Fruit fly (Drosophila melanogaster) whole organism, embryonic: ENCODE data around the gene CG2865.

Experiments
- Atf-2 ChIP-seq: fragments of 200-800 bp; sonication (Bioruptor generic); optimal IDR thresholded peaks from 2 replicates; lab custom pipeline; 2016; ENCODE audit warnings: missing biosample characterization, missing genetic modification characterization
- BEAF-32 ChIP-seq: fragments of 200-800 bp; sonication (Bioruptor generic); optimal IDR thresholded peaks from 3 replicates; lab custom pipeline; 2017; ENCODE audit warnings: missing biosample characterization, missing genetic modification characterization, mild to moderate bottlenecking, moderate library complexity, missing genetic modification reagents
- Blimp-1 ChIP-seq: fragments of 200-800 bp; sonication (Bioruptor generic); optimal IDR thresholded peaks from 3 replicates; lab custom pipeline; 2018; ENCODE audit warnings: missing biosample characterization, missing genetic modification characterization, mild to moderate bottlenecking, moderate library complexity, missing genetic modification reagents
- Bteb2 ChIP-seq: fragments of 200-800 bp; sonication (Bioruptor generic); optimal IDR thresholded peaks from 2 replicates; lab custom pipeline; 2016; ENCODE audit warnings: missing biosample characterization, missing genetic modification characterization
- CG11085 ChIP-seq: fragments of 200-800 bp; sonication (Bioruptor generic); IDR thresholded peaks from 2 replicates; pipeline ENCODE4 v1.3.6; 2022; ENCODE audit warnings: missing biosample characterization, missing genetic modification characterization
- CG13123 ChIP-seq: fragments of 200-800 bp; sonication (Bioruptor generic); optimal IDR thresholded peaks from 2 replicates; lab custom pipeline; 2016; ENCODE audit warnings: missing biosample characterization, missing genetic modification characterization
- CG14710 ChIP-seq: fragments of 200-800 bp; sonication (Bioruptor generic); optimal IDR thresholded peaks from 3 replicates; lab custom pipeline; 2019; ENCODE audit warnings: missing biosample characterization, mild to moderate bottlenecking, missing genetic modification characterization, moderate library complexity
- CG14860 ChIP-seq: fragments of 200-800 bp; sonication (Bioruptor generic); IDR thresholded peaks from 3 replicates; pipeline ENCODE4 v1.3.6; 2022; ENCODE audit warnings: missing biosample characterization, missing genetic modification characterization; ENCODE audit not compliant: partially characterized antibody
- CG17802 ChIP-seq: fragments of 200-800 bp; sonication (Bioruptor generic); optimal IDR thresholded peaks from 2 replicates; lab custom pipeline; 2018; ENCODE audit warnings: missing biosample characterization, mild to moderate bottlenecking, missing genetic modification characterization, moderate library complexity
- CG2199 ChIP-seq: fragments of 200-800 bp; sonication (Bioruptor generic); IDR thresholded peaks from 3 replicates; pipeline ENCODE4 v1.3.6; 2022; ENCODE audit warnings: missing biosample characterization, missing genetic modification characterization
- CG30403 ChIP-seq: fragments of 200-800 bp; sonication (Bioruptor generic); optimal IDR thresholded peaks from 3 replicates; lab custom pipeline; 2016; ENCODE audit warnings: missing biosample characterization, missing genetic modification characterization
- CG3065 ChIP-seq: fragments of 200-800 bp; sonication (Bioruptor generic); optimal IDR thresholded peaks from 2 replicates; lab custom pipeline; 2016; ENCODE audit warnings: missing biosample characterization, missing genetic modification characterization
- CG3281 ChIP-seq: fragments of 200-800 bp; sonication (Bioruptor generic); optimal IDR thresholded peaks from 3 replicates; lab custom pipeline; 2017; ENCODE audit warnings: missing biosample characterization, mild to moderate bottlenecking, missing genetic modification characterization
- CG33213 ChIP-seq: fragments of 200-800 bp; sonication (Bioruptor generic); optimal IDR thresholded peaks from 3 replicates; lab custom pipeline; 2016; ENCODE audit warnings: missing biosample characterization, missing genetic modification characterization
- CG34224 ChIP-seq: fragments of 200-800 bp; sonication (Bioruptor generic); IDR thresholded peaks from 3 replicates; pipeline ENCODE4 v1.3.6; 2022; ENCODE audit warnings: missing biosample characterization, missing genetic modification characterization; ENCODE audit not compliant: partially characterized antibody
- CG3838 ChIP-seq: fragments of 200-800 bp; sonication (Bioruptor generic); optimal IDR thresholded peaks from 3 replicates; lab custom pipeline; 2016; ENCODE audit warnings: missing biosample characterization, missing genetic modification characterization
- CG43689 ChIP-seq: fragments of 200-800 bp; sonication (Bioruptor generic); IDR thresholded peaks from 2 replicates; pipeline ENCODE4 v1.3.6; 2022; ENCODE audit warnings: missing biosample characterization, missing genetic modification characterization
- CG5245 ChIP-seq: fragments of 200-800 bp; sonication (Bioruptor generic); optimal IDR thresholded peaks from 3 replicates; lab custom pipeline; 2016; ENCODE audit warnings: missing biosample characterization, missing genetic modification characterization
- CG8924 ChIP-seq: fragments of 200-800 bp; optimal IDR thresholded peaks from 3 replicates; lab custom pipeline; 2019; ENCODE audit warnings: missing biosample characterization, mild to moderate bottlenecking, missing genetic modification characterization, moderate library complexity
- CTCF ChIP-seq: fragments of 200-800 bp; sonication (Bioruptor generic); optimal IDR thresholded peaks from 2 replicates; lab custom pipeline; 2017; ENCODE audit warnings: missing biosample characterization, mild to moderate bottlenecking, missing genetic modification characterization, moderate library complexity
- CrebB ChIP-seq: fragments of 200-800 bp; sonication (Bioruptor generic); optimal IDR thresholded peaks from 3 replicates; lab custom pipeline; 2018; ENCODE audit warnings: missing biosample characterization, mild to moderate bottlenecking, missing genetic modification characterization
- Fer1 ChIP-seq: fragments of 200-800 bp; sonication (Bioruptor generic); optimal IDR thresholded peaks from 2 replicates; lab custom pipeline; 2017; ENCODE audit warnings: missing biosample characterization, mild to moderate bottlenecking, missing genetic modification characterization
- Fer3 ChIP-seq: fragments of 200-800 bp; sonication (Bioruptor generic); optimal IDR thresholded peaks from 2 replicates; lab custom pipeline; 2018; ENCODE audit warnings: missing biosample characterization, mild to moderate bottlenecking, missing genetic modification characterization, moderate library complexity
- HmgD ChIP-seq: fragments of 200-800 bp; sonication (Bioruptor generic); optimal IDR thresholded peaks from 3 replicates; lab custom pipeline; 2016; ENCODE audit warnings: missing biosample characterization, missing genetic modification characterization
- Mes4 ChIP-seq: fragments of 200-800 bp; sonication (Bioruptor generic); optimal IDR thresholded peaks from 2 replicates; lab custom pipeline; 2016; ENCODE audit warnings: missing biosample characterization, missing genetic modification characterization
- Oaz ChIP-seq: fragments of 200-800 bp; sonication (Bioruptor generic); IDR thresholded peaks from 2 replicates; pipeline ENCODE4 v1.3.6; 2022; ENCODE audit warnings: missing biosample characterization, missing genetic modification characterization
- Oli ChIP-seq: fragments of 200-800 bp; sonication (Bioruptor generic); optimal IDR thresholded peaks from 2 replicates; lab custom pipeline; 2018; ENCODE audit warnings: missing biosample characterization, mild to moderate bottlenecking, missing genetic modification characterization, moderate library complexity
- Sox102F ChIP-seq: fragments of 200-800 bp; sonication (Bioruptor generic); optimal IDR thresholded peaks from 2 replicates; lab custom pipeline; 2018; ENCODE audit warnings: missing biosample characterization, mild to moderate bottlenecking, missing genetic modification characterization, moderate library complexity
- TFAM ChIP-seq: fragments of 200-800 bp; sonication (Bioruptor generic); optimal IDR thresholded peaks from 2 replicates; lab custom pipeline; 2017; ENCODE audit warnings: missing biosample characterization, missing genetic modification characterization, inconsistent platforms
- Xbp1 ChIP-seq: fragments of 200-800 bp; sonication (Bioruptor generic); optimal IDR thresholded peaks from 3 replicates; lab custom pipeline; 2016; ENCODE audit warnings: missing biosample characterization, mild to moderate bottlenecking, missing genetic modification characterization
- abd-A ChIP-seq: fragments of 200-800 bp; sonication (Bioruptor generic); optimal IDR thresholded peaks from 3 replicates; lab custom pipeline; 2019; ENCODE audit warnings: missing biosample characterization, mild to moderate bottlenecking, missing genetic modification characterization, moderate library complexity
- al ChIP-seq: fragments of 200-800 bp; sonication (Bioruptor generic); IDR thresholded peaks from 2 replicates; pipeline ENCODE4 v1.3.6; 2022; ENCODE audit warnings: missing biosample characterization, missing genetic modification characterization
- ash1 ChIP-seq: fragments of 200-800 bp; sonication (Bioruptor generic); optimal IDR thresholded peaks from 2 replicates; lab custom pipeline; 2018; ENCODE audit warnings: missing biosample characterization, mild to moderate bottlenecking, missing genetic modification characterization
- bbx ChIP-seq: fragments of 200-800 bp; sonication (Bioruptor generic); IDR thresholded peaks from 2 replicates; pipeline ENCODE4 v1.3.6; 2022; ENCODE audit warnings: missing biosample characterization, missing genetic modification characterization; ENCODE audit not compliant: partially characterized antibody
- crc ChIP-seq: fragments of 200-800 bp; sonication (Bioruptor generic); optimal IDR thresholded peaks from 2 replicates; lab custom pipeline; 2016; ENCODE audit warnings: missing biosample characterization, missing genetic modification characterization
- dan ChIP-seq: fragments of 200-800 bp; sonication (Bioruptor generic); IDR thresholded peaks from 2 replicates; pipeline ENCODE4 v1.3.6; 2022; ENCODE audit warnings: missing biosample characterization, missing genetic modification characterization
- danr ChIP-seq: fragments of 200-800 bp; sonication (Bioruptor generic); IDR thresholded peaks from 2 replicates; pipeline ENCODE4 v1.3.6; 2022; ENCODE audit warnings: missing biosample characterization, missing genetic modification characterization
- ewg ChIP-seq: fragments of 200-800 bp; sonication (Bioruptor generic); optimal IDR thresholded peaks from 3 replicates; lab custom pipeline; 2017; ENCODE audit warnings: mild to moderate bottlenecking, missing biosample characterization, missing genetic modification reagents, missing genetic modification characterization
- eyg ChIP-seq: fragments of 200-800 bp; sonication (Bioruptor generic); optimal IDR thresholded peaks from 3 replicates; lab custom pipeline; 2016; ENCODE audit warnings: missing biosample characterization, missing genetic modification characterization
- gce ChIP-seq: fragments of 200-800 bp; sonication (Bioruptor generic); IDR thresholded peaks from 3 replicates; pipeline ENCODE4 v1.3.6; 2022; ENCODE audit warnings: missing biosample characterization, missing genetic modification characterization
- hbn ChIP-seq: fragments of 200-800 bp; sonication (Bioruptor generic); IDR thresholded peaks from 2 replicates; pipeline ENCODE4 v1.3.6; 2022; ENCODE audit warnings: missing biosample characterization, missing genetic modification characterization; ENCODE audit not compliant: partially characterized antibody
- kni ChIP-seq: fragments of 200-800 bp; sonication (Bioruptor generic); optimal IDR thresholded peaks from 3 replicates; lab custom pipeline; 2017; ENCODE audit warnings: mild to moderate bottlenecking, missing biosample characterization, missing genetic modification reagents, missing genetic modification characterization
- lola ChIP-seq, 3 experiments: fragments of >200 bp in 2 of 3; fragments of 200-800 bp in 1 of 3; sonication (Bioruptor generic) in 1 of 3; optimal IDR thresholded peaks; 2 replicates each; lab custom pipeline; 2017 to 2019; ENCODE audit warnings: missing biosample characterization in 3 of 3, missing genetic modification characterization in 3 of 3, mild to moderate bottlenecking in 1 of 3, moderate library complexity in 1 of 3
- nau ChIP-seq: fragments of 200-800 bp; sonication (Bioruptor generic); optimal IDR thresholded peaks from 3 replicates; lab custom pipeline; 2017; ENCODE audit warnings: missing biosample characterization, mild to moderate bottlenecking, missing genetic modification characterization, missing genetic modification reagents
- pita ChIP-seq: fragments of 200-800 bp; sonication (Bioruptor generic); optimal IDR thresholded peaks from 2 replicates; lab custom pipeline; 2017; ENCODE audit warnings: missing biosample characterization, mild to moderate bottlenecking, missing genetic modification characterization
- shn ChIP-seq: fragments of 200-800 bp; sonication (Bioruptor generic); optimal IDR thresholded peaks from 3 replicates; lab custom pipeline; 2016; ENCODE audit warnings: missing biosample characterization, missing genetic modification characterization
- vfl ChIP-seq: fragments of 200-800 bp; sonication (Bioruptor generic); optimal IDR thresholded peaks from 2 replicates; lab custom pipeline; 2016; ENCODE audit warnings: missing biosample characterization, missing genetic modification characterization
- zfh1 ChIP-seq: fragments of 200-800 bp; sonication (Bioruptor generic); IDR thresholded peaks from 3 replicates; pipeline ENCODE4 v1.3.6; 2022; ENCODE audit warnings: missing biosample characterization, missing genetic modification characterization

CG2865 gene

dm6 chrX:2269822-2270556, 23.2 kb downstream of the CG2865 start (continued):
- TF ChIP-seq CTCF (GFP tag; lab: Kevin White, UChicago) (no peak), kni (no peak), CG2199 (no peak), bbx (0 out of 2 replicates have a peak, but pooled peaks have one; percentile 16)

dm6 chrX:2262511-2262910, 30.7 kb downstream of the CG2865 start, which contains the start of the genes temp and CG3071:
Gene temp, minus strand, starts transcription at chrX:2262515.
Gene CG3071, plus strand, starts transcription at chrX:2262837.
- TF ChIP-seq CG8924 (peak; percentile 61), lola (GFP tag; optimal IDR thresholded peaks at IDR 0.05; lab: Kevin White, UChicago) (peak in 1 of 3 experiments; percentile 70), Xbp1 (peak; percentile 74), CG14710 (peak; percentile 75), al (GFP tag; lab: Robert Waterston, UW) (peak; percentile 55; the same call in 1 of the 2 replicates), Oli (tag; lab: Kevin White, UChicago) (peak; percentile 61), CG3281 (peak; percentile 56), BEAF-32 (peak; percentile 58), dan (GFP tag; lab: Robert Waterston, UW) (no peak), Fer3 (peak; percentile 21), CG3065 (GFP tag; lab: Kevin White, UChicago) (peak; percentile 8), ewg (GFP tag; lab: Kevin White, UChicago) (peak; percentile 41), CG34224 (GFP tag; lab: Robert Waterston, UW) (no peak), TFAM (GFP tag; lab: Kevin White, UChicago) (no peak), gce (GFP tag; lab: Robert Waterston, UW) (no peak), hbn (GFP tag; lab: Robert Waterston, UW) (no peak), shn (GFP tag; lab: Kevin White, UChicago) (peak; percentile 69), CG14860 (GFP tag; lab: Robert Waterston, UW) (no peak), Atf-2 (GFP tag; lab: Kevin White, UChicago) (peak; percentile 65), zfh1 (GFP tag; lab: Robert Waterston, UW) (no peak), CG13123 (GFP tag; lab: Kevin White, UChicago) (no peak), CG5245 (GFP tag; lab: Kevin White, UChicago) (no peak), CG17802 (tag; lab: Kevin White, UChicago) (no peak), CG30403 (peak; percentile 88), CG3838 (GFP tag; lab: Kevin White, UChicago) (no peak), abd-A (tag; lab: Kevin White, UChicago) (no peak), CrebB (tag; lab: Kevin White, UChicago) (no peak), CG11085 (peak; percentile 33; the same call in 1 of the 2 replicates), HmgD (GFP tag; lab: Kevin White, UChicago) (no peak), vfl (GFP tag; lab: Kevin White, UChicago) (peak; percentile 54), danr (GFP tag; lab: Robert Waterston, UW) (no peak), Sox102F (no peak), kni (no peak), Oaz (GFP tag; lab: Robert Waterston, UW) (no peak), pita (no peak), CG33213 (no peak), Fer1 (GFP tag; lab: Kevin White, UChicago) (peak; percentile 63), nau (no peak), eyg (GFP tag; lab: Kevin White, UChicago) (no peak), Bteb2 (GFP tag; lab: Kevin White, UChicago) (peak; percentile 21), Blimp-1 (GFP tag; lab: Kevin White, UChicago) (no peak), Mes4 (GFP tag; lab: Kevin White, UChicago) (peak; percentile 45), crc (GFP tag; lab: Kevin White, UChicago) (peak; percentile 23), CG43689 (no peak), ash1 (no peak)
